Worm (Caenorhabditis elegans) whole organism, midembryonic: ENCODE data around the gene F32D8.14.

Experiments
- T22C8.4 ChIP-seq: fragments of 200-800 bp; sonication (Bioruptor generic); IDR thresholded peaks from 2 replicates; pipeline ENCODE4 v1.3.6; 2022; ENCODE audit warnings: missing genetic modification characterization, missing compliant biosample characterization
- flt-1 ChIP-seq: fragments of 200-800 bp; sonication (Bioruptor generic); IDR thresholded peaks from 2 replicates; pipeline ENCODE4 v1.3.6; 2022; ENCODE audit warnings: missing genetic modification characterization, missing compliant biosample characterization
- klf-2 ChIP-seq: fragments of 200-800 bp; sonication (Bioruptor generic); conservative IDR thresholded peaks from 2 replicates; pipeline ENCODE4 v1.3.6; 2022; ENCODE audit warnings: missing genetic modification reagents, missing genetic modification characterization, missing compliant biosample characterization
- ref-1 ChIP-seq: fragments of 200-800 bp; sonication (Bioruptor generic); conservative IDR thresholded peaks from 2 replicates; pipeline ENCODE4 v1.3.6; 2022; ENCODE audit warnings: missing genetic modification reagents, missing genetic modification characterization, missing compliant biosample characterization
- ztf-29 ChIP-seq: fragments of 200-800 bp; sonication (Bioruptor generic); IDR thresholded peaks from 2 replicates; pipeline ENCODE4 v1.3.6; 2022; ENCODE audit warnings: missing genetic modification reagents, missing genetic modification characterization, missing compliant biosample characterization

DNA sequence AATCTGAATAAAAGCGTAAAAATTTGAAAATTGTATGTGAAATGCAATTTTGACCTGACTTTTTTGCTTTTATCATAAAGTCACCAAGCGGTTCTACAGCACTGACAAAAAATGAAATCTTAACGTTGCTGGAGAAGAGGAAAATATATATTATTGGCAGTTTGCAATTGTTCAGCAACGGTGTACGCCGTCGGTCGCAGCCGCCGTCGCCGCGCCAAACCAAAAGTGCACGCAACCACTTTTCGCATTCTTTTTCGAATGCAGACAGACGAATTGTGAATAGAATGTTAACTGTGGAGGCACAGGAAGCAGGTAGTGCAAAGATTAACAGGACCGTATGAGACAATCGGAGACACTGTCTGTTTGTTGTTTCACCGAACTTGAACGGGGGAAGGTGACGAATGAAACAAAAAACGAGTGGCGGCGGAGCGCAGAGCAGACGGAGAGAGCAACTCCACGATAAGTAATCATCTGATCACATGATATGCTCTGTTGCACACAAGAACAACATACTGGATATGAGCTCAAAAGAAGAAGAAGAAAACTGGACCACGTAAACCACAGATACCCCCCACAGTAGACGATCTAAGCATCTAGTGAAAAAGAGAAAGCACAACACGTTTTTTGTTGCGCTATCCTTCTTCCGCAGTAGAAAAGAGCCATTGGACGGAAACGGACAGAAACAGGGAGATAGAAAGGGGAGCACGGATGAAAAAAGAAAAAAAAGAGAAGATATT is 37.5 kb downstream of the F32D8.14 start:
- TF ChIP-seq flt-1 (GFP tag; lab: Robert Waterston, UW) = no peak
- no peak for TF ChIP-seq T22C8.4
- no peak for TF ChIP-seq ztf-29 (GFP tag; lab: Robert Waterston, UW)
- no peak for TF ChIP-seq ref-1 (GFP tag; lab: Robert Waterston, UW)
- TF ChIP-seq klf-2 (GFP tag; lab: Robert Waterston, UW) = no peak
